Worm (Caenorhabditis elegans) whole organism, L1 larva: Measurements from ENCODE around the gene cpr-1.

Source experiments
- C04F5.9 ChIP-seq: sonication (generic microtip); optimal IDR thresholded peaks from 2 replicates; lab custom pipeline; 2016; ENCODE audit warnings: missing genetic modification characterization, missing compliant biosample characterization
- C16A3.4 ChIP-seq: fragments of 150-350 bp; optimal IDR thresholded peaks from 2 replicates; lab custom pipeline; 2014; ENCODE audit warnings: missing biosample characterization, missing genetic modification characterization
- aha-1 ChIP-seq: fragments of 150-350 bp; optimal IDR thresholded peaks from 2 replicates; lab custom pipeline; 2014; ENCODE audit warnings: missing biosample characterization, missing genetic modification characterization
- alr-1 ChIP-seq: fragments of 200-800 bp; sonication (Bioruptor generic); optimal IDR thresholded peaks from 2 replicates; lab custom pipeline; 2018; ENCODE audit warnings: borderline replicate concordance, mild to moderate bottlenecking, missing genetic modification characterization, missing compliant biosample characterization
- ceh-63 ChIP-seq: fragments of 200-800 bp; sonication (Bioruptor generic); optimal IDR thresholded peaks from 2 replicates; lab custom pipeline; 2018; ENCODE audit warnings: mild to moderate bottlenecking, missing genetic modification characterization, missing compliant biosample characterization
- ceh-8 ChIP-seq: fragments of 200-800 bp; sonication (Bioruptor generic); optimal IDR thresholded peaks from 2 replicates; lab custom pipeline; 2018; ENCODE audit warnings: mild to moderate bottlenecking, missing genetic modification characterization, moderate library complexity, missing compliant biosample characterization
- ceh-82 ChIP-seq, 3 experiments: fragments of 150-350 bp in 1 of 3; sonication (generic microtip) in 2 of 3; optimal IDR thresholded peaks; 2 replicates each; lab custom pipeline; 2014 to 2017; ENCODE audit warnings: missing biosample characterization in 3 of 3, missing genetic modification characterization in 3 of 3
- ceh-88 ChIP-seq: fragments of 200-800 bp; sonication (Bioruptor generic); IDR thresholded peaks from 2 replicates; pipeline ENCODE4 v1.3.6; 2022; ENCODE audit warnings: missing genetic modification characterization, missing compliant biosample characterization
- ceh-90 ChIP-seq: sonication (generic microtip); optimal IDR thresholded peaks from 2 replicates; lab custom pipeline; 2016; ENCODE audit warnings: missing genetic modification characterization, missing compliant biosample characterization
- dpl-1 ChIP-seq, 3 experiments: fragments of 150-350 bp in 2 of 3; sonication (generic microtip) in 1 of 3; optimal IDR thresholded peaks; 2 replicates each; lab custom pipeline; 2014 to 2017; ENCODE audit warnings: missing biosample characterization in 3 of 3, missing genetic modification characterization in 3 of 3, missing genetic modification reagents in 3 of 3
- dsc-1 ChIP-seq: sonication (generic microtip); optimal IDR thresholded peaks from 2 replicates; lab custom pipeline; 2016; ENCODE audit warnings: mild to moderate bottlenecking, missing genetic modification characterization, missing compliant biosample characterization
- efl-1 ChIP-seq, 4 experiments: fragments of 150-350 bp; optimal IDR thresholded peaks in 3 of 4; peaks in 1 of 4; 1 replicate in 1 of 4; 2 replicates in 3 of 4; lab custom pipeline; 2014; ENCODE audit warnings: missing biosample characterization in 2 of 4, missing genetic modification characterization in 2 of 4, missing genetic modification reagents in 2 of 4
- elt-2 ChIP-seq: sonication (generic microtip); optimal IDR thresholded peaks from 2 replicates; lab custom pipeline; 2016; ENCODE audit warnings: missing genetic modification characterization, mild to moderate bottlenecking, inconsistent platforms, missing compliant biosample characterization, missing genetic modification reagents
- ets-5 ChIP-seq: fragments of 200-800 bp; sonication (Bioruptor generic); IDR thresholded peaks from 2 replicates; pipeline ENCODE4 v1.3.6; 2022; ENCODE audit warnings: missing genetic modification characterization, missing compliant biosample characterization
- fkh-10 ChIP-seq: sonication (generic microtip); optimal IDR thresholded peaks from 2 replicates; lab custom pipeline; 2017; ENCODE audit warnings: missing biosample characterization, missing genetic modification reagents, missing genetic modification characterization
- fkh-8 ChIP-seq: sonication (generic microtip); optimal IDR thresholded peaks from 2 replicates; lab custom pipeline; 2016; ENCODE audit warnings: mild to moderate bottlenecking, missing genetic modification characterization, missing compliant biosample characterization
- fos-1 ChIP-seq: fragments of 150-350 bp; optimal IDR thresholded peaks from 2 replicates; lab custom pipeline; 2014; ENCODE audit warnings: missing biosample characterization, missing genetic modification characterization
- grh-1 ChIP-seq: fragments of 200-800 bp; sonication (Bioruptor generic); IDR thresholded peaks from 2 replicates; pipeline ENCODE4 v1.3.6; 2022; ENCODE audit warnings: missing genetic modification reagents, missing genetic modification characterization, missing compliant biosample characterization
- hlh-17 ChIP-seq: fragments of 200-800 bp; sonication (Bioruptor generic); optimal IDR thresholded peaks from 2 replicates; lab custom pipeline; 2018; ENCODE audit warnings: missing genetic modification characterization, mild to moderate bottlenecking, missing compliant biosample characterization, moderate library complexity, borderline replicate concordance
- irx-1 ChIP-seq: sonication (generic microtip); optimal IDR thresholded peaks from 2 replicates; lab custom pipeline; 2016; ENCODE audit warnings: missing genetic modification characterization, missing compliant biosample characterization
- isw-1 ChIP-seq: fragments of 200-800 bp; sonication (Bioruptor generic); IDR thresholded peaks from 2 replicates; pipeline ENCODE4 v1.3.6; 2022; ENCODE audit warnings: missing genetic modification characterization, missing compliant biosample characterization
- jun-1 ChIP-seq: fragments of 150-350 bp; optimal IDR thresholded peaks from 2 replicates; lab custom pipeline; 2014; ENCODE audit warnings: missing biosample characterization, missing genetic modification reagents, missing genetic modification characterization
- lin-13 ChIP-seq: fragments of 150-350 bp; optimal IDR thresholded peaks from 2 replicates; lab custom pipeline; 2014; ENCODE audit warnings: missing biosample characterization, missing genetic modification reagents, missing genetic modification characterization
- lin-15B ChIP-seq: fragments of 150-350 bp; sonication (generic microtip); optimal IDR thresholded peaks from 3 replicates; lab custom pipeline; 2014; ENCODE audit warnings: missing biosample characterization, missing genetic modification characterization
- lin-39 ChIP-seq: fragments of 150-350 bp; optimal IDR thresholded peaks from 2 replicates; lab custom pipeline; 2014; ENCODE audit warnings: missing biosample characterization, missing genetic modification reagents, missing genetic modification characterization
- lsy-2 ChIP-seq, 2 experiments: fragments of 150-350 bp; optimal IDR thresholded peaks; 2 replicates each; lab custom pipeline; 2014; ENCODE audit warnings: missing biosample characterization in 2 of 2, missing genetic modification characterization in 2 of 2
- mdl-1 ChIP-seq, 2 experiments: fragments of 150-350 bp; optimal IDR thresholded peaks; 2 replicates each; lab custom pipeline; 2014 to 2017; ENCODE audit warnings: missing biosample characterization in 2 of 2, missing genetic modification characterization in 2 of 2, inconsistent platforms in 1 of 2
- nhr-11 ChIP-seq: fragments of 150-350 bp; optimal IDR thresholded peaks from 2 replicates; lab custom pipeline; 2014; ENCODE audit warnings: missing biosample characterization, missing genetic modification characterization
- nhr-12 ChIP-seq: sonication (generic microtip); optimal IDR thresholded peaks from 2 replicates; lab custom pipeline; 2017; ENCODE audit warnings: missing biosample characterization, missing genetic modification characterization
- nhr-20 ChIP-seq: sonication (generic microtip); optimal IDR thresholded peaks from 2 replicates; lab custom pipeline; 2016; ENCODE audit warnings: mild to moderate bottlenecking, missing genetic modification characterization, missing compliant biosample characterization
- nhr-237 ChIP-seq: fragments of 150-350 bp; optimal IDR thresholded peaks from 2 replicates; lab custom pipeline; 2014; ENCODE audit warnings: missing biosample characterization, missing genetic modification characterization
- nhr-71 ChIP-seq: sonication (generic microtip); optimal IDR thresholded peaks from 2 replicates; lab custom pipeline; 2016; ENCODE audit warnings: mild to moderate bottlenecking, missing genetic modification characterization, moderate library complexity, missing compliant biosample characterization
- nhr-76 ChIP-seq: sonication (generic microtip); optimal IDR thresholded peaks from 2 replicates; lab custom pipeline; 2017; ENCODE audit warnings: missing biosample characterization, missing genetic modification characterization
- nhr-77 ChIP-seq: fragments of 150-350 bp; optimal IDR thresholded peaks from 2 replicates; lab custom pipeline; 2014; ENCODE audit warnings: missing biosample characterization, missing genetic modification characterization
- nhr-84 ChIP-seq: sonication (generic microtip); optimal IDR thresholded peaks from 2 replicates; lab custom pipeline; 2017; ENCODE audit warnings: missing biosample characterization, missing genetic modification characterization
- nhr-90 ChIP-seq: sonication (generic microtip); optimal IDR thresholded peaks from 2 replicates; lab custom pipeline; 2016; ENCODE audit warnings: mild to moderate bottlenecking, missing genetic modification characterization, missing compliant biosample characterization; ENCODE audit not compliant: poor library complexity
- pax-3 ChIP-seq: fragments of 200-800 bp; sonication (Bioruptor generic); optimal IDR thresholded peaks from 2 replicates; lab custom pipeline; 2018; ENCODE audit warnings: mild to moderate bottlenecking, missing genetic modification characterization, moderate library complexity, missing compliant biosample characterization
- pqm-1 ChIP-seq: sonication (generic microtip); optimal IDR thresholded peaks from 3 replicates; lab custom pipeline; 2017; ENCODE audit warnings: missing biosample characterization, missing genetic modification characterization
- skn-1 ChIP-seq: fragments of 150-350 bp; optimal IDR thresholded peaks from 2 replicates; lab custom pipeline; 2014; ENCODE audit warnings: missing biosample characterization, missing genetic modification characterization
- snpc-4 ChIP-seq: fragments of 150-350 bp; optimal IDR thresholded peaks from 2 replicates; lab custom pipeline; 2014; ENCODE audit warnings: missing biosample characterization, missing genetic modification characterization
- sox-4 ChIP-seq: sonication (generic microtip); optimal IDR thresholded peaks from 2 replicates; lab custom pipeline; 2016; ENCODE audit warnings: missing genetic modification characterization, missing compliant biosample characterization
- sup-37 ChIP-seq: fragments of 200-800 bp; sonication (Bioruptor generic); optimal IDR thresholded peaks from 2 replicates; lab custom pipeline; 2018; ENCODE audit warnings: mild to moderate bottlenecking, missing genetic modification characterization, missing compliant biosample characterization
- tbx-2 ChIP-seq: sonication (generic microtip); optimal IDR thresholded peaks from 2 replicates; lab custom pipeline; 2016; ENCODE audit warnings: missing genetic modification characterization, missing compliant biosample characterization
- unc-130 ChIP-seq: fragments of 150-350 bp; optimal IDR thresholded peaks from 2 replicates; lab custom pipeline; 2017; ENCODE audit warnings: missing biosample characterization, missing genetic modification characterization, inconsistent platforms
- unc-30 ChIP-seq: sonication (generic microtip); optimal IDR thresholded peaks from 2 replicates; lab custom pipeline; 2017; ENCODE audit warnings: missing biosample characterization, missing genetic modification characterization
- unc-62 ChIP-seq: fragments of 150-350 bp; optimal IDR thresholded peaks from 2 replicates; lab custom pipeline; 2014; ENCODE audit warnings: missing biosample characterization, missing genetic modification reagents, missing genetic modification characterization
- unc-98 ChIP-seq: fragments of 200-800 bp; sonication (Bioruptor generic); IDR thresholded peaks from 2 replicates; pipeline ENCODE4 v1.3.6; 2022; ENCODE audit warnings: missing genetic modification characterization, missing compliant biosample characterization
- vab-15 ChIP-seq: sonication (generic microtip); optimal IDR thresholded peaks from 2 replicates; lab custom pipeline; 2017; ENCODE audit warnings: missing genotype, mild to moderate bottlenecking, missing genetic modification characterization, missing compliant biosample characterization
- zag-1 ChIP-seq: fragments of 150-350 bp; optimal IDR thresholded peaks from 2 replicates; lab custom pipeline; 2014; ENCODE audit warnings: missing biosample characterization, missing genetic modification characterization
- ztf-4 ChIP-seq: fragments of 150-350 bp; optimal IDR thresholded peaks from 2 replicates; lab custom pipeline; 2014; ENCODE audit warnings: missing biosample characterization, missing genetic modification characterization

The cpr-1 gene

ce11 chrV:11979673-11980561 is 4.6 kb downstream of the cpr-1 start, which contains the start of gene snr-4 (continued):
- TF ChIP-seq ceh-82 (tag; optimal IDR thresholded peaks at IDR 0.05; lab: Kevin White, UChicago) (peak; percentile 96 to 97 (median 96)), alr-1 (tag; lab: Kevin White, UChicago) (no peak), nhr-20 (peak; percentile 96), lsy-2 (tag; optimal IDR thresholded peaks at IDR 0.05; lab: Kevin White, UChicago) (peak; percentile 87 to 92), nhr-84 (tag; lab: Kevin White, UChicago) (peak; percentile 36), lin-39 (peak; percentile 86), efl-1 (optimal IDR thresholded peaks at IDR 0.05; lab: Kevin White, UChicago) (peak; percentile 91 to 96), efl-1 (GFP tag; optimal IDR thresholded peaks at IDR 0.05 in 1 of 2; lab: Kevin White, UChicago) (peak; percentile 83 to 99), lin-15B (tag; lab: Kevin White, UChicago) (peak; percentile 93), fos-1 (tag; lab: Kevin White, UChicago) (peak; percentile 92), pax-3 (peak; percentile 98), ceh-90 (tag; lab: Kevin White, UChicago) (peak; percentile 31), fkh-10 (GFP tag; lab: Kevin White, UChicago) (peak; percentile 69), unc-98 (peak; percentile 68; the same call in 1 of the 2 replicates), ztf-4 (peak; percentile 82), vab-15 (tag; lab: Kevin White, UChicago) (peak; percentile 48), snpc-4 (peak; percentile 99), hlh-17 (GFP tag; lab: Kevin White, UChicago) (no peak), tbx-2 (tag; lab: Kevin White, UChicago) (peak; percentile 96), fkh-8 (tag; lab: Kevin White, UChicago) (peak; percentile 95), unc-130 (tag; lab: Kevin White, UChicago) (peak; percentile 66), nhr-76 (peak; percentile 37), ceh-8 (GFP tag; lab: Kevin White, UChicago) (peak; percentile 80), ceh-88 (GFP tag; lab: Robert Waterston, UW) (peak; percentile 91), nhr-11 (tag; lab: Kevin White, UChicago) (peak; percentile 82), jun-1 (tag; lab: Kevin White, UChicago) (peak; percentile 93), sup-37 (peak; percentile 89), nhr-12 (peak; percentile 20), zag-1 (tag; lab: Kevin White, UChicago) (peak; percentile 17), elt-2 (tag; lab: Kevin White, UChicago) (peak; percentile 91), C04F5.9 (peak; percentile 77), nhr-90 (peak; percentile 98), nhr-77 (tag; lab: Kevin White, UChicago) (peak; percentile 95), lin-13 (GFP tag; lab: Kevin White, UChicago) (peak; percentile 94), nhr-237 (tag; lab: Kevin White, UChicago) (peak; percentile 76), dpl-1 (GFP tag; optimal IDR thresholded peaks at IDR 0.05; lab: Kevin White, UChicago) (peak; percentile 79 to 83 (median 83)), ets-5 (no peak), C16A3.4 (tag; lab: Kevin White, UChicago) (peak; percentile 84), aha-1 (tag; lab: Kevin White, UChicago) (no peak), mdl-1 (tag; optimal IDR thresholded peaks at IDR 0.05; lab: Kevin White, UChicago) (peak in 1 of 2 experiments; percentile 91), skn-1 (tag; lab: Kevin White, UChicago) (peak; percentile 80), unc-30 (tag; lab: Kevin White, UChicago) (no peak), unc-62 (peak; percentile 60), grh-1 (GFP tag; lab: Robert Waterston, UW) (peak; percentile 98), sox-4 (tag; lab: Kevin White, UChicago) (peak; percentile 81), pqm-1 (tag; lab: Kevin White, UChicago) (peak; percentile 56), isw-1 (peak; percentile 96), nhr-71 (tag; lab: Kevin White, UChicago) (peak; percentile 98), dsc-1 (peak; percentile 97), irx-1 (tag; lab: Kevin White, UChicago) (peak; percentile 90), ceh-63 (GFP tag; lab: Kevin White, UChicago) (peak; percentile 89)
